Worm (Caenorhabditis elegans) whole organism, late embryonic: ENCODE data around the gene Y38E10A.33.

Source experiments
- ceh-19 ChIP-seq: fragments of 200-800 bp; sonication (Bioruptor generic); optimal IDR thresholded peaks from 2 replicates; lab custom pipeline; 2018; ENCODE audit warnings: mild to moderate bottlenecking, missing genetic modification characterization, missing compliant biosample characterization
- ceh-22 ChIP-seq: sonication (generic microtip); optimal IDR thresholded peaks from 2 replicates; lab custom pipeline; 2017; ENCODE audit warnings: missing biosample characterization, missing genetic modification characterization
- ceh-30 ChIP-seq: fragments of 150-350 bp; optimal IDR thresholded peaks from 2 replicates; lab custom pipeline; 2014; ENCODE audit warnings: missing biosample characterization, missing genetic modification characterization
- ceh-34 ChIP-seq: sonication (generic microtip); optimal IDR thresholded peaks from 2 replicates; lab custom pipeline; 2016; ENCODE audit warnings: mild to moderate bottlenecking, missing genetic modification characterization, missing compliant biosample characterization
- hlh-13 ChIP-seq: fragments of 200-800 bp; sonication (Bioruptor generic); optimal IDR thresholded peaks from 2 replicates; lab custom pipeline; 2018; ENCODE audit warnings: mild to moderate bottlenecking, missing genetic modification characterization, missing compliant biosample characterization
- hlh-15 ChIP-seq: sonication (generic microtip); optimal IDR thresholded peaks from 2 replicates; lab custom pipeline; 2016; ENCODE audit warnings: missing genetic modification characterization, missing compliant biosample characterization
- nhr-11 ChIP-seq: fragments of 150-350 bp; optimal IDR thresholded peaks from 2 replicates; lab custom pipeline; 2014; ENCODE audit warnings: missing biosample characterization, missing genetic modification characterization
- pag-3 ChIP-seq: sonication (generic microtip); optimal IDR thresholded peaks from 2 replicates; lab custom pipeline; 2016; ENCODE audit warnings: missing compliant biosample characterization, missing genetic modification characterization, borderline replicate concordance
- pha-2 ChIP-seq: sonication (generic microtip); optimal IDR thresholded peaks from 2 replicates; lab custom pipeline; 2017; ENCODE audit warnings: mild to moderate bottlenecking, missing genetic modification characterization, missing compliant biosample characterization
- pqm-1 ChIP-seq: sonication (generic microtip); optimal IDR thresholded peaks from 2 replicates; lab custom pipeline; 2016; ENCODE audit warnings: missing genetic modification characterization, missing compliant biosample characterization
- rnt-1 ChIP-seq: sonication (generic microtip); optimal IDR thresholded peaks from 2 replicates; lab custom pipeline; 2016; ENCODE audit warnings: missing genetic modification characterization, missing compliant biosample characterization
- unc-42 ChIP-seq: sonication (generic microtip); optimal IDR thresholded peaks from 2 replicates; lab custom pipeline; 2016; ENCODE audit warnings: missing genotype, missing genetic modification characterization, missing compliant biosample characterization
- unc-86 ChIP-seq: sonication (generic microtip); optimal IDR thresholded peaks from 2 replicates; lab custom pipeline; 2016; ENCODE audit warnings: missing genetic modification characterization, missing compliant biosample characterization

- TF ChIP-seq hlh-13 (GFP tag; lab: Kevin White, UChicago) (no peak), rnt-1 (tag; lab: Kevin White, UChicago) (no peak), nhr-11 (tag; lab: Kevin White, UChicago) (no peak), ceh-22 (no peak), unc-86 (no peak), ceh-34 (tag; lab: Kevin White, UChicago) (no peak), unc-42 (tag; lab: Kevin White, UChicago) (no peak), ceh-19 (GFP tag; lab: Kevin White, UChicago) (no peak), hlh-15 (no peak), ceh-30 (no peak), pqm-1 (tag; lab: Kevin White, UChicago) (no peak), pha-2 (no peak), pag-3 (tag; lab: Kevin White, UChicago) (no peak)
Measured at ce11 chrII:12658409-12658808, 21.0 kb downstream of the Y38E10A.33 start.
